Fruit fly (Drosophila melanogaster): ENCODE data around the gene CG34175.

CG34175 gene

DNA sequence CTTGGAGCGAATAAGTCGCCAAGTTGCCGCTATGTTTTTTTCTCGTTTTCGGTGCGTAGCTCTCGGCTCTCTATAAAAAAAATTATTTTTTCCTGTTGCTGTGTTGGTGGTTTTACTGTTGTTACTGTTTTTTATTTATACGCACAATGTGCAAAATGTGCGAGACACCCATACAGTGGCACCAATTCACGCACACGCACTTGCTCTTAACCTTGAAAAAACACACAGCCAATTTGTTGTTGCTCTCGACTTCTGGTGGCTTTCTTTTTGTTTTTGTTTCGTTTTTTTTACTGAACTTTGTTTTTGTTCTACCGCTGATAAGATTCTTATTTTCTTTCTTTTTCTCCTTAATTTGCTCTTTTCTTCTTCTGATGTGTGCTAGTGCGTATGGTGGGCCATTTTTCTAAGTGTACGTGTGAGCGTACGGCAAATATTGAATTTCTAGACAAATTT lies 41.6 kb upstream of the CG34175 start:
- TF ChIP-seq zfh2 (GFP tag; optimal IDR thresholded peaks at IDR 0.05): peak; percentile 24
- no peak for TF ChIP-seq gce (GFP tag; IDR thresholded peaks at IDR 0.05)
- peak; percentile 18 for TF ChIP-seq Vsx1 (GFP tag; optimal IDR thresholded peaks at IDR 0.05)
- no peak for TF ChIP-seq gem (tag; optimal IDR thresholded peaks at IDR 0.05)
- peak; percentile 58 for TF ChIP-seq cwo (GFP tag; optimal IDR thresholded peaks at IDR 0.05)
- TF ChIP-seq NC2α (GFP tag; optimal IDR thresholded peaks at IDR 0.05): no peak
- no peak for TF ChIP-seq tll (GFP tag; optimal IDR thresholded peaks at IDR 0.05)
- TF ChIP-seq pum (GFP tag; optimal IDR thresholded peaks at IDR 0.05): peak; percentile 4
- peak; percentile 11 for TF ChIP-seq schlank (tag; optimal IDR thresholded peaks at IDR 0.05)
- TF ChIP-seq CG17612 (GFP tag; IDR thresholded peaks at IDR 0.05): 0 out of 2 replicates have a peak, but pooled peaks have one; percentile 19
- no peak for TF ChIP-seq grn (GFP tag; optimal IDR thresholded peaks at IDR 0.05)
- peak; percentile 1 for TF ChIP-seq CG34376 (GFP tag; optimal IDR thresholded peaks at IDR 0.05)
- 0 out of 2 replicates have a peak, but pooled peaks have one; percentile 22 for TF ChIP-seq CG14014 (GFP tag; IDR thresholded peaks at IDR 0.05)
- TF ChIP-seq bsh (GFP tag; optimal IDR thresholded peaks at IDR 0.05): peak in 1 of 2 experiments; percentile 76
- TF ChIP-seq Med (GFP tag): peak; percentile 78
- no peak for TF ChIP-seq CG13894 (tag; optimal IDR thresholded peaks at IDR 0.05)
- no peak for TF ChIP-seq CG9727 (GFP tag; optimal IDR thresholded peaks at IDR 0.05)
- peak; percentile 14 for TF ChIP-seq ERR (GFP tag; optimal IDR thresholded peaks at IDR 0.05)
- TF ChIP-seq CG1792 (GFP tag; optimal IDR thresholded peaks at IDR 0.05): peak; percentile 3
- peak; percentile 41 for TF ChIP-seq HHEX (GFP tag; optimal IDR thresholded peaks at IDR 0.05)
- TF ChIP-seq CG1647 (GFP tag; optimal IDR thresholded peaks at IDR 0.05): peak; percentile 2
- peak; percentile 22 for TF ChIP-seq sqz (GFP tag; optimal IDR thresholded peaks at IDR 0.05)
- TF ChIP-seq chif (GFP tag; optimal IDR thresholded peaks at IDR 0.05): peak in 1 of 2 experiments; percentile 57
- no peak for TF ChIP-seq eyg (GFP tag; optimal IDR thresholded peaks at IDR 0.05)
- TF ChIP-seq CG7786 (GFP tag; optimal IDR thresholded peaks at IDR 0.05): peak; percentile 40
- no peak for TF ChIP-seq HLH4C (GFP tag; IDR thresholded peaks at IDR 0.05; ENCODE audit: partially characterized antibody)
- TF ChIP-seq CG31441 (GFP tag; IDR thresholded peaks at IDR 0.05): no peak
- peak; percentile 45; the same call in 2 of the 3 replicates for TF ChIP-seq Aef1 (GFP tag; IDR thresholded peaks at IDR 0.05)
- peak; percentile 74 for TF ChIP-seq CG2120 (GFP tag; optimal IDR thresholded peaks at IDR 0.05)
- 0 out of 2 replicates have a peak, but pooled peaks have one; percentile 9 for TF ChIP-seq CG32772 (GFP tag; IDR thresholded peaks at IDR 0.05)
- no peak for TF ChIP-seq CG11695 (GFP tag; IDR thresholded peaks at IDR 0.05)
- peak; percentile 2 for TF ChIP-seq CG10209 (GFP tag; optimal IDR thresholded peaks at IDR 0.05)
- peak; percentile 10 for TF ChIP-seq CG3281 (GFP tag; optimal IDR thresholded peaks at IDR 0.05)
- TF ChIP-seq CG10147 (GFP tag; optimal IDR thresholded peaks at IDR 0.05): no peak
- no peak for TF ChIP-seq ase (GFP tag; IDR thresholded peaks at IDR 0.05)
- TF ChIP-seq E2f2 (GFP tag; IDR thresholded peaks at IDR 0.05): no peak
- no peak for TF ChIP-seq ssp (GFP tag; IDR thresholded peaks at IDR 0.05)
- no peak for TF ChIP-seq Atf3 (GFP tag; optimal IDR thresholded peaks at IDR 0.05)
- TF ChIP-seq gro (GFP tag; optimal IDR thresholded peaks at IDR 0.05): peak; percentile 33
- peak; percentile 68 for TF ChIP-seq sob (GFP tag; IDR thresholded peaks at IDR 0.05)
- no peak for TF ChIP-seq CG7357 (GFP tag; IDR thresholded peaks at IDR 0.05)
- peak in 1 of 2 experiments; percentile 29 for TF ChIP-seq dpn (GFP tag; optimal IDR thresholded peaks at IDR 0.05)
- TF ChIP-seq Fer3 (tag; optimal IDR thresholded peaks at IDR 0.05): no peak
- peak; percentile 12 for TF ChIP-seq BtbVII (GFP tag; optimal IDR thresholded peaks at IDR 0.05)
- no peak for TF ChIP-seq CG17328 (GFP tag; IDR thresholded peaks at IDR 0.05)
- TF ChIP-seq CG30403 (GFP tag; optimal IDR thresholded peaks at IDR 0.05): peak; percentile 30
- TF ChIP-seq mam (GFP tag; optimal IDR thresholded peaks at IDR 0.05): peak; percentile 38
- peak; percentile 59 for TF ChIP-seq CG32532 (GFP tag; IDR thresholded peaks at IDR 0.05)
- no peak for TF ChIP-seq CG15696 (tag; optimal IDR thresholded peaks at IDR 0.05)
- peak; percentile 71; the same call in 1 of the 2 replicates for TF ChIP-seq Rfx (GFP tag; IDR thresholded peaks at IDR 0.05)
- no peak for TF ChIP-seq Xbp1 (GFP tag; optimal IDR thresholded peaks at IDR 0.05)
